Worm (Caenorhabditis elegans) whole organism, L3 larva: ENCODE measurements around the gene ZC196.8.

Experiments used
- aly-2 ChIP-seq: fragments of 150-350 bp; optimal IDR thresholded peaks from 2 replicates; lab custom pipeline; 2014; ENCODE audit warnings: missing biosample characterization, missing genetic modification characterization
- ama-1 ChIP-seq: fragments of 150-350 bp; optimal IDR thresholded peaks from 2 replicates; lab custom pipeline; 2018
- ceh-82 ChIP-seq: fragments of 150-350 bp; optimal IDR thresholded peaks from 2 replicates; lab custom pipeline; 2014; ENCODE audit warnings: missing biosample characterization, missing genetic modification characterization
- jun-1 ChIP-seq: fragments of 150-350 bp; optimal IDR thresholded peaks from 2 replicates; lab custom pipeline; 2014; ENCODE audit warnings: missing biosample characterization, missing genetic modification reagents, missing genetic modification characterization
- lsy-12 ChIP-seq: sonication (generic microtip); optimal IDR thresholded peaks from 2 replicates; lab custom pipeline; 2016; ENCODE audit warnings: mild to moderate bottlenecking, missing genetic modification characterization, missing compliant biosample characterization
- mdl-1 ChIP-seq: fragments of 150-350 bp; optimal IDR thresholded peaks from 2 replicates; lab custom pipeline; 2014; ENCODE audit warnings: missing biosample characterization, missing genetic modification characterization
- nhr-11 ChIP-seq: fragments of 150-350 bp; optimal IDR thresholded peaks from 2 replicates; lab custom pipeline; 2014; ENCODE audit warnings: missing biosample characterization, missing genetic modification characterization
- nhr-23 ChIP-seq: fragments of 150-350 bp; optimal IDR thresholded peaks from 2 replicates; lab custom pipeline; 2014; ENCODE audit warnings: missing biosample characterization, missing genetic modification reagents, missing genetic modification characterization
- nhr-76 ChIP-seq: fragments of 150-350 bp; sonication (generic microtip); optimal IDR thresholded peaks from 5 replicates; lab custom pipeline; 2014; ENCODE audit warnings: missing biosample characterization, missing genetic modification characterization
- nhr-77 ChIP-seq: fragments of 150-350 bp; optimal IDR thresholded peaks from 2 replicates; lab custom pipeline; 2014; ENCODE audit warnings: missing biosample characterization, missing genetic modification characterization
- unc-39 ChIP-seq: sonication (generic microtip); optimal IDR thresholded peaks from 4 replicates; lab custom pipeline; 2017; ENCODE audit warnings: missing biosample characterization, missing genetic modification characterization
- unc-62 ChIP-seq: fragments of 150-350 bp; sonication (generic microtip); optimal IDR thresholded peaks from 4 replicates; lab custom pipeline; 2014; ENCODE audit warnings: missing biosample characterization, missing genetic modification reagents, missing genetic modification characterization

DNA sequence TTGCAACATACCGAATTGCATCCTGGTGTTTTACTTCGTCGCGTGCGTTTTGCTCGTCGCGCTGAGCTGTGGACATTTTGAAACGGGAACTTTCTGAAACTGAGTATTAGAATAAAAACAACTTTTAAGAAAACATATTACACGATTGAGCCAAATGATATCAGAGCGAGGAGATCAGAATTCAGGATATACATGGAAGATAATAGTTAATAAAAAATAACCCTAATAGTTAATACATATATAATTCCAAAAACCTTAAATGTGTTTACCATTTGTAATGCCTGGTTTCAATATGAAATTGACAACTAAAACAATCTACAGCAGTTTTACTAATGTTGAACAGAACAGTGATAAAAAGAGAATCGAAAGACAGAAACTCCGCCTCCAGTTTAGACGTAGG lies 40.8 kb upstream of the ZC196.8 start, which contains the start of gene B0507.8:
- TF ChIP-seq nhr-77, result no peak
- no peak for TF ChIP-seq jun-1 (tag; lab: Kevin White, UChicago)
- TF ChIP-seq nhr-23, result no peak
- no peak for TF ChIP-seq ceh-82 (tag; lab: Kevin White, UChicago)
- TF ChIP-seq nhr-11 (tag; lab: Kevin White, UChicago), result no peak
- no peak for TF ChIP-seq lsy-12 (tag; lab: Kevin White, UChicago)
- no peak for TF ChIP-seq unc-62
- TF ChIP-seq nhr-76, result no peak
- TF ChIP-seq unc-39 (tag; lab: Kevin White, UChicago), result no peak
- TF ChIP-seq ama-1 (lab: Kevin White, UChicago), result no peak
- no peak for TF ChIP-seq mdl-1 (tag; lab: Kevin White, UChicago)
- no peak for TF ChIP-seq aly-2
